Worm (Caenorhabditis elegans): ENCODE results near the gene col-110.

DNA sequence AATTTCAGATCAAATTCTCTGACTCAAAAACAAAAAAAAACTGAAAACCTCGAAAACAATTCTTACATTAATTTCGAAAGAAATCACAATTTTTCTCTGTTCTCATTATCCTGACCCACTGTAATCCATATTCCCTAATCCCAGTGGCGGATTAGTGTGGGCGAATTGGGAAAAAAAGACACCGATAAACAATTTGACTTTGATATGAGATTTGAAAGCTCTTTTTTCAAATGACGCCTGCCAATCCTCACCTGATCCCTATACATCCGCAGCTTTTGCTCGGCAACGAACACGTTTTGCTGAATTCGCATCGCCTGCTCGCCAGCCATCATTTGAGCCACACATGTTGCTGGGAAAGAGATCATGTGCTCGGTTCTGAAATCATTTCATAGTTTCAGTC is 2.3 kb upstream of the col-110 start:
- TF ChIP-seq rec-8 (tag; optimal IDR thresholded peaks at IDR 0.05) (no peak), F39B2.1 (GFP tag; IDR thresholded peaks at IDR 0.05) (no peak), gei-17 (GFP tag; optimal IDR thresholded peaks at IDR 0.05) (no peak), B0336.3 (GFP tag; IDR thresholded peaks at IDR 0.05) (no peak), chd-7 (tag; optimal IDR thresholded peaks at IDR 0.05) (no peak), ceh-40 (GFP tag; IDR thresholded peaks at IDR 0.05) (no peak), let-607 (tag; optimal IDR thresholded peaks at IDR 0.05) (no peak), madf-8 (GFP tag; conservative IDR thresholded peaks at IDR 0.05) (no peak), pha-4 (tag; optimal IDR thresholded peaks at IDR 0.05) (no peak), F49E8.2 (tag; optimal IDR thresholded peaks at IDR 0.05; ENCODE audit: insufficient read depth) (no peak), nfya-1 (tag; optimal IDR thresholded peaks at IDR 0.05; ENCODE audit: borderline replicate concordance, insufficient read depth) (no peak), B0261.1 (tag; optimal IDR thresholded peaks at IDR 0.05) (no peak)
